Fruit fly (Drosophila melanogaster) Kc167 (cell line): ENCODE data around the gene Smr.

Source experiments
- Sin3A ChIP-seq: fragments of >200 bp; optimal IDR thresholded peaks from 2 replicates; lab custom pipeline; 2018; ENCODE audit warnings: missing external identifiers
- h ChIP-seq: fragments of >200 bp; optimal IDR thresholded peaks from 3 replicates; lab custom pipeline; 2018; ENCODE audit warnings: missing external identifiers
- psq ChIP-seq: fragments of >200 bp; optimal IDR thresholded peaks from 2 replicates; lab custom pipeline; 2017; ENCODE audit warnings: missing external identifiers
- ttk ChIP-seq: sonication (Bioruptor generic); optimal IDR thresholded peaks from 2 replicates; lab custom pipeline; 2017; ENCODE audit warnings: missing external identifiers

DNA sequence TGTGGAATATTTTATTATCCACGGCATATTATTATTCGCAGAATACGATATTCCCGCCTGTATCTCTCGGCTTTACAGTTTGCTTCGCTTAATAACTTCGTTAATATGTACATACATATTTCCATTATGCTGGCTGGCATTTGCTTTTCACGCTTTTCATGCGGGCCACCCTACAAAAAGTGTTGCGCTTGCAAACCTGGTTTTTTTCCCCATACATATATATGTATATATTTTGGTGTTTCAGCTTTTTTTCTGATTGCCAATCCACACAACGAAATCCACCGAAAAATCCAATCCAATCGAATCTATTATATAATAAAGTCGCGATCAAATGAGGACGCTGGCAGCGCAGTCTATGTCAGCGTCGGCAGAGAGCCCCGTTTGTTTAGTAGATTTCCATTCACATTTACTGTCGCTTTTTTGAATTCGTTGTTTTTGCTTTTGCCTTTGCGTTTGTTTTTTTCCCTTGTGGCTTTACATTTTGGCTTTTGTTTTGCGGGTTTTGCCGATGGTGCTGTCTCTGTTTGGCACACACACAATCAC, 76.6 kb downstream of the Smr start:
- no peak for TF ChIP-seq psq
- TF ChIP-seq Sin3A (lab: Kevin White, UChicago) = no peak
- no peak for TF ChIP-seq h (lab: Kevin White, UChicago)
- TF ChIP-seq ttk (lab: Kevin White, UChicago) = no peak
